Fruit fly (Drosophila melanogaster): ENCODE results near the gene lili.
A peak's percentile ranks its signal among the peaks of the same experiment; 100 is the strongest.

The lili gene

DNA sequence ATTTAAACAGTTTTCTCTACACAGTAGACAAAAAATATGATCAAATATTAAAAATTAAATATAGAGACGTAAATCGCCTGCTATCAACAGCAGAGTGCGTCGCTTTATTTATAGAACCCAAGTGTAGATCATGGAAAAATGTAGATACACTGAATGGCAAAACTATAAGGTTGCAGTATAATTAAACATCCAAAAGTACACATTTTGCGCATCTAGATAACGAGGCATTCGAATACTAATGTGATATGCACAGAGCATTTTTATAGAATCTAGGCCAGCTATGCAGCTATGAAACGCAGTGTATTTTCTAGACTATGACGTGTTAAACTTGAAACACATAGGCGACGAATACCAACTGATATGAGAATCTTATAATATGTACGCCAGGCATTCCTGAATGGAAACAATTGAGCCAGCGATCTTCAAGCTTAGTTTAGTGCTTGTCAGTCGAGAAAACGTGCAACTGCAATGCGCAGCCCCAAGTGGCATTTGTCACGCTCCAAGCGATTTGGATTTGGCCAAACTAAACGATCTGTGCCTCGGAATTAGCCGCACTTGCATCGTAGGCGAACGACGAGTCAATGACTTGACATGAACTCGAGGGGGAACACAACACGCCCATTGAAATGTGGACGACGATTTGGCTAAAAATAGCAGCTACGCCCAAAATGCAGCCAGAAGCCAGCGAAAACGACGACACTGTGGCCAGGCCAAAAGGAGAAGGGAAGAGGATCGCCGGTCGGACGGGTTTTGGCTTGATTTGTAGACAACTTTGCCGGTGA, 2.8 kb downstream of the lili start (continued):
- no peak for TF ChIP-seq Abd-B (GFP tag; optimal IDR thresholded peaks at IDR 0.05)
- peak; percentile 85 for TF ChIP-seq psq (GFP tag; optimal IDR thresholded peaks at IDR 0.05)
- peak; percentile 91 for TF ChIP-seq HLH106 (tag; optimal IDR thresholded peaks at IDR 0.05)
- no peak for TF ChIP-seq lola (GFP tag; optimal IDR thresholded peaks at IDR 0.05)

DNA sequence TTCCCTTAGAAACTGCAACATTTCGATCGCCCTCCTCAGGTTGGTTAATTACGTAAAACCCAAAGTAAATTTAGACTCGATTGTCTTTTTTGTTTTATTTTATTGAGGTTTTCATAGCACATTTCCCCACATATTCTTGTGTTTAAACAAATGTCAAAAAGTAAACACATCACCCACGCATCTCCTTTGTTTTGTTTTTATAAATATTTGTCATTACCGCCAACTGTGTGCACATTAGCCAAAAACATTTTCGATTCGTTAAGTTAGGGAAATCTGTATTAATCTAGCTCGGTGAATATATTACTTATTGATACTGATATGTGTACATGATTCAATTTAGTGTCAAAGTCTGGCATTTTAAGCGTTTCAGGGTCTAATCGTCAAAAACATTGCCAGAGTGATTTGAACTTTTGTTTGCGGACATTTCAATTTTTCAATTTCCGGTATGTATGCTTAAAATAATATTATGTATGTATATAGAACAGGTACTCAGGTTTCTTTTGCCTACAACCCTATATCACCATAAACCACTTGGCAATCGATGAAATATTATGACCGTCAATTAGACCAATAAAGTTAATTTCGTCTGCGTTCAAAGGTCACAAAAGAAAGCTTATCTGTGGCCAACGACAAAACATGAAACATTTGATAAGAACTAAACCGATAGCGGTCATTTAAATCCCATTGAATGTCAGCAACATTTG, 4.1 kb downstream of the lili start:
- TF ChIP-seq ey (GFP tag; optimal IDR thresholded peaks at IDR 0.05) = no peak
- no peak for TF ChIP-seq GATAd (GFP tag; optimal IDR thresholded peaks at IDR 0.05)
- peak; percentile 79 for TF ChIP-seq rgr (GFP tag; optimal IDR thresholded peaks at IDR 0.05)
- TF ChIP-seq N (GFP tag; optimal IDR thresholded peaks at IDR 0.05) = no peak
- TF ChIP-seq Rel (GFP tag; optimal IDR thresholded peaks at IDR 0.05) = no peak
- no peak for TF ChIP-seq Rel (tag; optimal IDR thresholded peaks at IDR 0.05)
- TF ChIP-seq h (GFP tag; optimal IDR thresholded peaks at IDR 0.05) = peak; percentile 72
- TF ChIP-seq CrebA (GFP tag; optimal IDR thresholded peaks at IDR 0.05; ENCODE audit: borderline replicate concordance) = no peak
- TF ChIP-seq dl (GFP tag; optimal IDR thresholded peaks at IDR 0.05; ENCODE audit: insufficient read depth in 1 of 2, partially characterized antibody in 2 of 2) = no peak
- no peak for TF ChIP-seq psq (GFP tag; optimal IDR thresholded peaks at IDR 0.05)
- TF ChIP-seq CG32264 (GFP tag; optimal IDR thresholded peaks at IDR 0.05) = peak; percentile 6
- no peak for TF ChIP-seq sage (GFP tag; optimal IDR thresholded peaks at IDR 0.05)
- peak; percentile 89 for TF ChIP-seq Hr83 (GFP tag; optimal IDR thresholded peaks at IDR 0.05; ENCODE audit: poor library complexity, severe bottlenecking)
- no peak for TF ChIP-seq Hnf4 (GFP tag; optimal IDR thresholded peaks at IDR 0.05)
- peak; percentile 35 for TF ChIP-seq sv (GFP tag; optimal IDR thresholded peaks at IDR 0.05)
- TF ChIP-seq Vsx2 (GFP tag; optimal IDR thresholded peaks at IDR 0.05; ENCODE audit: partially characterized antibody) = no peak
- no peak for TF ChIP-seq fru (GFP tag; optimal IDR thresholded peaks at IDR 0.05)
- TF ChIP-seq pan (optimal IDR thresholded peaks at IDR 0.05) = no peak
- peak; percentile 16 for TF ChIP-seq br (GFP tag; optimal IDR thresholded peaks at IDR 0.05)
- TF ChIP-seq OdsH (GFP tag; optimal IDR thresholded peaks at IDR 0.05) = peak; percentile 64
- TF ChIP-seq brk (GFP tag; optimal IDR thresholded peaks at IDR 0.05) = no peak

DNA sequence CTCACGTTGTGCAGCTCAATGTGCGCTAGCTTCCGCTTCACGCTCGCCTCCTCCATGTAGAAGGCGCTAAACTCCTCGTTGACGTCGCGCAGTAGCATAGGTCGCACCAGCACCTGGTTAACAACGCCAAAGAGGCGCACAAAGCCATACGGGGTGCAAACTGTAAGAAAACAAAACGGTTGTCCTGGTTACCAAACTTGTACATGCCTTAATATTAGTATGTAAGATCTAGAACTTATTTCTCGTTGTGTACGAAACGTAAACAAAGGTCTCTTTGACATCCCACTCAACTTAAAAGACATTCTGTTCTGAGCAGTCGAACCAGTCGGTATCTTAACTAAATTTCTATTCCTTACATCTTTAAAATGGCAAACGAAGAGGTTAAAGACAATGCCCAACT, 6.5 kb downstream of the lili start, which contains the start of gene CG6980:
CG6980 (plus strand) TSS at position 301 of the 400 bp plus-strand sequence.
- TF ChIP-seq Abd-B (GFP tag; optimal IDR thresholded peaks at IDR 0.05) (no peak), dmrt93B (GFP tag; optimal IDR thresholded peaks at IDR 0.05) (no peak), pan (optimal IDR thresholded peaks at IDR 0.05) (no peak), Rel (GFP tag; optimal IDR thresholded peaks at IDR 0.05) (no peak), Rel (tag; optimal IDR thresholded peaks at IDR 0.05) (no peak), Vsx2 (GFP tag; optimal IDR thresholded peaks at IDR 0.05; ENCODE audit: partially characterized antibody) (no peak), fru (GFP tag; optimal IDR thresholded peaks at IDR 0.05) (no peak)

DNA sequence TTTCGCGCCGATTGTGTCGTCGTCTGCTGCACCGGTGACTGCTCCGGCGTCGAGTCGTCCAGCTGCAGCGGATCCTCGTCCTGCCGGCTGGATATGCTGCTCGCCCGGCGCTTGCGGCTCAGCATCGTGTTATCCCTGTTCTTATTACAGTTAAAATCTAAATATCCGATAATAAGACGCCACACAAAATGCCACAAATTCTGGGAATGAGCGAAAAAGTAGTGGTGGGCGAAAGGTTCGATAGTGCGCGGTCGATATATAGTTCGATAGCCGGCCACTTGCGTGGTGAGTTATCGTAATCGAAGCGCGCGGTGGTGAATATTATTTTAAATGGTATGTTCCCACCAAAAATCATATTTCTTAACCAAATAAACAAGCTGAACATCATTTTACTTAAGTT, 8.8 kb downstream of the lili start, which contains the start of gene polybromo:
polybromo (minus strand) TSS at position 212 of the 400 bp plus-strand sequence.
- no peak for TF ChIP-seq fru (GFP tag; optimal IDR thresholded peaks at IDR 0.05)
- peak; percentile 72 for TF ChIP-seq Myc (optimal IDR thresholded peaks at IDR 0.05)
- no peak for TF ChIP-seq lola (GFP tag; optimal IDR thresholded peaks at IDR 0.05)

DNA sequence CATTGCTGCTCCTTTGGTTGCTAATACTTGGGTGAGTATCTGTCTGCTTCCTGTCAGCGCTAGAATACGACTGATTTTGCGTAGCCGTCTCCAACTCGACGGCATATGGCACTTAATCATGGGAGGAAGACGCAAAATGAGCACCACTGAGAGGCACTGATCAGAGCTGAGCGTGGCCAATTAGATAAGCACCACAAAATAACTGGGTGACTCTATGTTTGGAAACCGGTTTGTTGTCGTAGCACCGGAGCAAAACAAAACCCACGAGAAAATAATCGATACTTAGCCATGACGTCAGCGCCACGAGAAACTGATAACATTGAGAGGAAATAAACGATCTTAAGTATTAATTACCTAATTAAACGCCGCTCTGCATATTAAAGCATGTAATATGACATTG, 14.3 kb downstream of the lili start, which contains the start of gene Ude:
Ude (minus strand) TSS at position 166 of the 400 bp plus-strand sequence.
- TF ChIP-seq Dif (GFP tag; optimal IDR thresholded peaks at IDR 0.05; ENCODE audit: partially characterized antibody) = peak; percentile 65
- peak in 1 of 2 experiments; percentile 44 for TF ChIP-seq dl (GFP tag; optimal IDR thresholded peaks at IDR 0.05; ENCODE audit: insufficient read depth in 1 of 2, partially characterized antibody in 2 of 2)
- TF ChIP-seq Vsx2 (GFP tag; optimal IDR thresholded peaks at IDR 0.05; ENCODE audit: partially characterized antibody) = peak; percentile 59
- TF ChIP-seq psq (GFP tag; optimal IDR thresholded peaks at IDR 0.05) = peak; percentile 11
- TF ChIP-seq usp (GFP tag; optimal IDR thresholded peaks at IDR 0.05) = no peak
